Fruit fly (Drosophila melanogaster): ENCODE measurements around the gene CG45263.

Gene CG45263

dm6 chr3R:8333768-8334470 is 143.5 kb downstream of the CG45263 start, which contains the start of gene Poxm (continued):
- peak; percentile 34 for TF ChIP-seq CG1832 (GFP tag; optimal IDR thresholded peaks at IDR 0.05)
- TF ChIP-seq gfzf (GFP tag; optimal IDR thresholded peaks at IDR 0.05), result no peak
- no peak for TF ChIP-seq lov (optimal IDR thresholded peaks at IDR 0.05)
- no peak for TF ChIP-seq lov (GFP tag; IDR thresholded peaks at IDR 0.05)
- TF ChIP-seq CG34422 (GFP tag; IDR thresholded peaks at IDR 0.05), result peak; percentile 89
- TF ChIP-seq Mrtf (GFP tag; IDR thresholded peaks at IDR 0.05), result peak; percentile 85; the same call in 2 of the 3 replicates
- TF ChIP-seq sr (GFP tag; IDR thresholded peaks at IDR 0.05), result peak; percentile 95
- TF ChIP-seq en (GFP tag; optimal IDR thresholded peaks at IDR 0.05), result no peak
- peak; percentile 82 for TF ChIP-seq Hmr (GFP tag; optimal IDR thresholded peaks at IDR 0.05)
- TF ChIP-seq CG2120 (GFP tag; optimal IDR thresholded peaks at IDR 0.05), result peak; percentile 71
- TF ChIP-seq bigmax (GFP tag; optimal IDR thresholded peaks at IDR 0.05), result no peak
- TF ChIP-seq CG4360 (GFP tag; IDR thresholded peaks at IDR 0.05), result peak; percentile 10
- peak; percentile 90 for TF ChIP-seq CG1529 (GFP tag; optimal IDR thresholded peaks at IDR 0.05)
- TF ChIP-seq CG1233 (GFP tag; optimal IDR thresholded peaks at IDR 0.05), result peak; percentile 89
- TF ChIP-seq cas (GFP tag; IDR thresholded peaks at IDR 0.05), result peak; percentile 64; the same call in 1 of the 2 replicates
- peak; percentile 97 for TF ChIP-seq gem (tag; optimal IDR thresholded peaks at IDR 0.05)
- TF ChIP-seq CG15011 (GFP tag; optimal IDR thresholded peaks at IDR 0.05), result peak; percentile 84
- peak; percentile 99 for TF ChIP-seq CG17361 (GFP tag; IDR thresholded peaks at IDR 0.05)
- peak; percentile 1 for TF ChIP-seq CTCF (GFP tag; optimal IDR thresholded peaks at IDR 0.05)
- peak; percentile 41 for TF ChIP-seq HLH54F (GFP tag; optimal IDR thresholded peaks at IDR 0.05)
- TF ChIP-seq CG10654 (GFP tag; optimal IDR thresholded peaks at IDR 0.05), result peak; percentile 87
- no peak for TF ChIP-seq MTF-1 (GFP tag; optimal IDR thresholded peaks at IDR 0.05; ENCODE audit: borderline replicate concordance)
- peak; percentile 81; the same call in 2 of the 3 replicates for TF ChIP-seq B-H1 (GFP tag; IDR thresholded peaks at IDR 0.05)
- no peak for TF ChIP-seq pros (GFP tag; optimal IDR thresholded peaks at IDR 0.05)
- TF ChIP-seq croc (GFP tag; conservative IDR thresholded peaks at IDR 0.05), result peak; percentile 94
- TF ChIP-seq CG5180 (GFP tag; optimal IDR thresholded peaks at IDR 0.05), result peak; percentile 81
- peak; percentile 61 for TF ChIP-seq slou (GFP tag; optimal IDR thresholded peaks at IDR 0.05)
- peak; percentile 78 for TF ChIP-seq nau (GFP tag; optimal IDR thresholded peaks at IDR 0.05)
- TF ChIP-seq kay (GFP tag; optimal IDR thresholded peaks at IDR 0.05), result peak; percentile 74
- peak; percentile 82 for TF ChIP-seq CG4730 (GFP tag; IDR thresholded peaks at IDR 0.05)
- TF ChIP-seq CG7786 (GFP tag; optimal IDR thresholded peaks at IDR 0.05), result peak; percentile 26
- TF ChIP-seq D19A (tag; optimal IDR thresholded peaks at IDR 0.05), result peak; percentile 89
- TF ChIP-seq CG8924 (tag; optimal IDR thresholded peaks at IDR 0.05), result peak; percentile 94
- TF ChIP-seq Ssrp (tag; optimal IDR thresholded peaks at IDR 0.05), result peak; percentile 96
- peak; percentile 87 for TF ChIP-seq slbo (GFP tag; IDR thresholded peaks at IDR 0.05)
- TF ChIP-seq ind (GFP tag; optimal IDR thresholded peaks at IDR 0.05), result peak; percentile 86
- TF ChIP-seq ab (GFP tag; optimal IDR thresholded peaks at IDR 0.05), result no peak
- no peak for TF ChIP-seq crc (GFP tag; optimal IDR thresholded peaks at IDR 0.05)
- peak; percentile 94 for TF ChIP-seq Nf-YC (tag; optimal IDR thresholded peaks at IDR 0.05)
- TF ChIP-seq CG3281 (GFP tag; optimal IDR thresholded peaks at IDR 0.05), result no peak
- TF ChIP-seq CG9876 (GFP tag; optimal IDR thresholded peaks at IDR 0.05), result no peak
- no peak for TF ChIP-seq ftz-f1 (GFP tag; optimal IDR thresholded peaks at IDR 0.05)
- TF ChIP-seq Dref (GFP tag; IDR thresholded peaks at IDR 0.05), result no peak

All from whole organism, embryonic.